Fruit fly (Drosophila melanogaster): ENCODE data around the gene CG3285.
A peak's percentile ranks its signal among the peaks of the same experiment; 100 is the strongest.

Gene CG3285

DNA sequence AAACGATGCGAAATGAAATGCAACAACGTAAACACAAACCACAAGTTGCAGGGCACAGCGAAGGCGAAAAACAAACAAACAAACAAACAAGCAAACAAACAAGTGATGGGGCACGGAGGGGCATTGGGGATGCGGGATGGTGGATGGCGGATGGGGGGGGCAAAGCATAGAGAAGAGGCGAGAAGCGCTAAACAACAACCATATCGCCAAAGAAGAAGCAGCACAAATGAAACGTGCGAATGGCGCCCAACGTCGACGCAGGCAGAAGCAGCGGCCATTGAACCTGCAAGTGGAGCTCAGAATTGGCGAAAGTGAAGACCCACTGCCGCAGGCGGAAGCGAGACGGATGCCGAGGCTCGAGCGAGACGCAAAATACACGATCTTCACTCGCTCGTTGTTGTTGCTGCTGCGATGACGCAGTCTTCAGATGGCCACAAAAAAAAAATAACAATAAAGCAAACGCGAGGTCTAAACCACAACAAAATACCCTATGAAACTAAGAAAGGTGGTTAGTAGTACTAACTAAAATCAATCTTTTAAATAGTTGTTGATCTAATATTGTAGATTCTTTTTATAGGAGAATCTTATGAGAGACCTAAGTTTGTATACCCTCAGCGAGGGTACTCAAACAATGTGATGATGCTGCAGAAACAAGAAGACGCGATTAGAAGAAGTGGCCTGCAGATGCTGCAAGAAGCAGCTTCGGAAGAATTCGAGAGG, 15.2 kb downstream of the CG3285 start (continued):
- TF ChIP-seq ro (GFP tag; IDR thresholded peaks at IDR 0.05) = no peak
- TF ChIP-seq crol (GFP tag; IDR thresholded peaks at IDR 0.05) = peak; percentile 95
- TF ChIP-seq Med (GFP tag) = peak; percentile 49
- no peak for TF ChIP-seq CG8089 (GFP tag; optimal IDR thresholded peaks at IDR 0.05)
- no peak for TF ChIP-seq CG4328 (GFP tag; optimal IDR thresholded peaks at IDR 0.05)
- TF ChIP-seq Drgx (GFP tag; IDR thresholded peaks at IDR 0.05) = peak; percentile 80
- TF ChIP-seq tio (GFP tag; optimal IDR thresholded peaks at IDR 0.05) = no peak
- TF ChIP-seq jumu (GFP tag; optimal IDR thresholded peaks at IDR 0.05) = no peak
- TF ChIP-seq CG2678 (tag; optimal IDR thresholded peaks at IDR 0.05) = peak; percentile 6
- peak; percentile 27; the same call in 1 of the 2 replicates for TF ChIP-seq CG32772 (GFP tag; IDR thresholded peaks at IDR 0.05)
- TF ChIP-seq Doc3 (GFP tag; IDR thresholded peaks at IDR 0.05; ENCODE audit: partially characterized antibody) = no peak
- TF ChIP-seq CG4730 (GFP tag; IDR thresholded peaks at IDR 0.05) = no peak
- peak; percentile 24 for TF ChIP-seq CG1529 (GFP tag; optimal IDR thresholded peaks at IDR 0.05)
- peak; percentile 61 for TF ChIP-seq CG17385 (GFP tag; optimal IDR thresholded peaks at IDR 0.05)
- 0 out of 2 replicates have a peak, but pooled peaks have one; percentile 30 for TF ChIP-seq ap (GFP tag; IDR thresholded peaks at IDR 0.05)
- TF ChIP-seq Asciz (GFP tag; optimal IDR thresholded peaks at IDR 0.05) = peak; percentile 12
- peak; percentile 8 for TF ChIP-seq nom (GFP tag; optimal IDR thresholded peaks at IDR 0.05)
- peak; percentile 5 for TF ChIP-seq CG18599 (GFP tag; optimal IDR thresholded peaks at IDR 0.05)
- TF ChIP-seq fu2 (GFP tag; optimal IDR thresholded peaks at IDR 0.05) = no peak
- no peak for TF ChIP-seq CG17829 (tag; optimal IDR thresholded peaks at IDR 0.05)
- no peak for TF ChIP-seq CG9932 (GFP tag; IDR thresholded peaks at IDR 0.05)
- TF ChIP-seq bowl (GFP tag; IDR thresholded peaks at IDR 0.05) = no peak
- peak; percentile 74 for TF ChIP-seq Adf1 (GFP tag; IDR thresholded peaks at IDR 0.05)
- TF ChIP-seq CG3163 (GFP tag; optimal IDR thresholded peaks at IDR 0.05) = no peak
- TF ChIP-seq CG2202 (tag; optimal IDR thresholded peaks at IDR 0.05) = peak; percentile 7
- TF ChIP-seq CG31441 (GFP tag; IDR thresholded peaks at IDR 0.05) = no peak
- no peak for TF ChIP-seq Hmx (GFP tag; optimal IDR thresholded peaks at IDR 0.05)
- TF ChIP-seq CG6813 (GFP tag; optimal IDR thresholded peaks at IDR 0.05) = peak; percentile 16
- no peak for TF ChIP-seq Tbp (GFP tag; optimal IDR thresholded peaks at IDR 0.05)
- TF ChIP-seq CG11456 (GFP tag; IDR thresholded peaks at IDR 0.05) = 0 out of 3 replicates have a peak, but pooled peaks have one; percentile 5
- peak; percentile 31 for TF ChIP-seq CG11504 (tag; optimal IDR thresholded peaks at IDR 0.05)
- TF ChIP-seq Gug (GFP tag; IDR thresholded peaks at IDR 0.05) = no peak
- TF ChIP-seq Ssrp (tag; optimal IDR thresholded peaks at IDR 0.05) = no peak
- TF ChIP-seq ssp (GFP tag; IDR thresholded peaks at IDR 0.05) = no peak
- peak; percentile 54 to 69 for TF ChIP-seq bsh (GFP tag; optimal IDR thresholded peaks at IDR 0.05)
- no peak for TF ChIP-seq CG8478 (optimal IDR thresholded peaks at IDR 0.05)
- TF ChIP-seq CG1832 (GFP tag; optimal IDR thresholded peaks at IDR 0.05) = peak; percentile 20
- no peak for TF ChIP-seq CG6765 (GFP tag; optimal IDR thresholded peaks at IDR 0.05)
- no peak for TF ChIP-seq Hsf (GFP tag; optimal IDR thresholded peaks at IDR 0.05)
- TF ChIP-seq CG4360 (GFP tag; IDR thresholded peaks at IDR 0.05) = peak; percentile 41
- TF ChIP-seq CG12744 (GFP tag; optimal IDR thresholded peaks at IDR 0.05) = no peak
- TF ChIP-seq D (optimal IDR thresholded peaks at IDR 0.05) = no peak
- no peak for TF ChIP-seq D (GFP tag; optimal IDR thresholded peaks at IDR 0.05)
- TF ChIP-seq Blimp-1 (GFP tag; optimal IDR thresholded peaks at IDR 0.05) = peak; percentile 81
- TF ChIP-seq CG2712 (tag; optimal IDR thresholded peaks at IDR 0.05) = peak; percentile 19
- TF ChIP-seq CG1024 (GFP tag; IDR thresholded peaks at IDR 0.05) = no peak
- TF ChIP-seq CG18262 (tag; optimal IDR thresholded peaks at IDR 0.05) = peak; percentile 1
- no peak for TF ChIP-seq CG12299 (tag; optimal IDR thresholded peaks at IDR 0.05)
- peak; percentile 11 for TF ChIP-seq gem (tag; optimal IDR thresholded peaks at IDR 0.05)
- TF ChIP-seq Dbx (GFP tag; IDR thresholded peaks at IDR 0.05) = 0 out of 3 replicates have a peak, but pooled peaks have one; percentile 23
- TF ChIP-seq CG30431 (GFP tag; optimal IDR thresholded peaks at IDR 0.05) = no peak

Measured in whole organism, embryonic.